Fruit fly (Drosophila melanogaster): ENCODE measurements around the gene CG15317.
A peak's percentile ranks its signal among the peaks of the same experiment; 100 is the strongest.

Gene CG15317

dm6 chrX:9587881-9588280 lies 31.5 kb upstream of the CG15317 start (continued):
- TF ChIP-seq ind (GFP tag; optimal IDR thresholded peaks at IDR 0.05) (peak; percentile 9), CG5245 (GFP tag; optimal IDR thresholded peaks at IDR 0.05) (no peak), D19A (tag; optimal IDR thresholded peaks at IDR 0.05) (peak; percentile 35), kni (GFP tag; optimal IDR thresholded peaks at IDR 0.05) (no peak), psq (GFP tag; optimal IDR thresholded peaks at IDR 0.05) (no peak), sens-2 (GFP tag; IDR thresholded peaks at IDR 0.05) (no peak), CG30431 (GFP tag; optimal IDR thresholded peaks at IDR 0.05) (no peak), corto (GFP tag; optimal IDR thresholded peaks at IDR 0.05) (no peak), CG13424 (tag; optimal IDR thresholded peaks at IDR 0.05) (peak; percentile 18), CG2678 (tag; optimal IDR thresholded peaks at IDR 0.05) (peak; percentile 36), Ptx1 (GFP tag; IDR thresholded peaks at IDR 0.05) (0 out of 2 replicates have a peak, but pooled peaks have one; percentile 24), sob (GFP tag; IDR thresholded peaks at IDR 0.05) (peak; percentile 30; the same call in 1 of the 2 replicates), CG31365 (tag; optimal IDR thresholded peaks at IDR 0.05) (no peak), Hmr (GFP tag; optimal IDR thresholded peaks at IDR 0.05) (peak; percentile 6), CG7372 (GFP tag; IDR thresholded peaks at IDR 0.05) (peak; percentile 45), Dip2 (GFP tag; IDR thresholded peaks at IDR 0.05) (no peak), sc (optimal IDR thresholded peaks at IDR 0.05) (no peak), sc (GFP tag; optimal IDR thresholded peaks at IDR 0.05) (no peak), hkb (optimal IDR thresholded peaks at IDR 0.05) (no peak), hkb (GFP tag; IDR thresholded peaks at IDR 0.05) (no peak), CG5953 (GFP tag; IDR thresholded peaks at IDR 0.05) (no peak), Ets97D (GFP tag; optimal IDR thresholded peaks at IDR 0.05) (no peak), row (GFP tag; IDR thresholded peaks at IDR 0.05) (peak; percentile 75), Hr51 (GFP tag; optimal IDR thresholded peaks at IDR 0.05) (peak in 1 of 2 experiments; percentile 4), Hey (tag; optimal IDR thresholded peaks at IDR 0.05) (no peak), B-H2 (GFP tag; optimal IDR thresholded peaks at IDR 0.05) (peak; percentile 18), esg (GFP tag; conservative IDR thresholded peaks at IDR 0.05) (no peak), pb (GFP tag; optimal IDR thresholded peaks at IDR 0.05) (peak; percentile 13), CG10959 (GFP tag; IDR thresholded peaks at IDR 0.05) (no peak), CG4707 (GFP tag; optimal IDR thresholded peaks at IDR 0.05) (no peak), CG2120 (GFP tag; optimal IDR thresholded peaks at IDR 0.05) (peak; percentile 57), mam (GFP tag; optimal IDR thresholded peaks at IDR 0.05) (peak; percentile 15), pzg (GFP tag; optimal IDR thresholded peaks at IDR 0.05) (no peak), gem (tag; optimal IDR thresholded peaks at IDR 0.05) (peak; percentile 36), CG15011 (GFP tag; optimal IDR thresholded peaks at IDR 0.05) (no peak), CG7839 (tag; optimal IDR thresholded peaks at IDR 0.05) (peak; percentile 38), Nf-YC (tag; optimal IDR thresholded peaks at IDR 0.05) (no peak), zen2 (GFP tag; IDR thresholded peaks at IDR 0.05; ENCODE audit: partially characterized antibody) (no peak), CG32532 (GFP tag; IDR thresholded peaks at IDR 0.05) (peak; percentile 38), CG4730 (GFP tag; IDR thresholded peaks at IDR 0.05) (0 out of 2 replicates have a peak, but pooled peaks have one; percentile 12), Med (GFP tag) (peak; percentile 85), fd102C (GFP tag; optimal IDR thresholded peaks at IDR 0.05) (no peak), Awh (GFP tag; IDR thresholded peaks at IDR 0.05) (0 out of 2 replicates have a peak, but pooled peaks have one; percentile 23), NFAT (GFP tag; IDR thresholded peaks at IDR 0.05) (peak; percentile 58; the same call in 1 of the 2 replicates), YL-1 (GFP tag; optimal IDR thresholded peaks at IDR 0.05) (no peak), dati (GFP tag; IDR thresholded peaks at IDR 0.05) (no peak), Fer1 (GFP tag; optimal IDR thresholded peaks at IDR 0.05) (peak; percentile 11), Pdp1 (GFP tag; optimal IDR thresholded peaks at IDR 0.05) (peak; percentile 16 to 40), CoRest (tag; optimal IDR thresholded peaks at IDR 0.05) (peak; percentile 10), HHEX (GFP tag; optimal IDR thresholded peaks at IDR 0.05) (no peak), PHDP (tag; optimal IDR thresholded peaks at IDR 0.05) (peak; percentile 21)

Measured in whole organism, embryonic.